Worm (Caenorhabditis elegans) whole organism, early embryonic: ENCODE results near the gene pptr-2.

Experiments used
- B0310.2 ChIP-seq: sonication (generic microtip); optimal IDR thresholded peaks from 2 replicates; lab custom pipeline; 2016; ENCODE audit warnings: mild to moderate bottlenecking, missing genetic modification characterization, missing compliant biosample characterization
- F13C5.2 ChIP-seq: sonication (generic microtip); optimal IDR thresholded peaks from 2 replicates; lab custom pipeline; 2017; ENCODE audit warnings: mild to moderate bottlenecking, missing genetic modification characterization, inconsistent platforms, missing compliant biosample characterization
- aly-1 ChIP-seq: sonication (generic microtip); optimal IDR thresholded peaks from 2 replicates; lab custom pipeline; 2016; ENCODE audit warnings: missing genetic modification characterization, missing compliant biosample characterization
- ama-1 ChIP-seq: fragments of 150-350 bp; optimal IDR thresholded peaks from 2 replicates; lab custom pipeline; 2014
- ceh-13 ChIP-seq: fragments of 200-800 bp; sonication (Bioruptor generic); optimal IDR thresholded peaks from 2 replicates; lab custom pipeline; 2018; ENCODE audit warnings: mild to moderate bottlenecking, missing genetic modification characterization, missing compliant biosample characterization
- ceh-36 ChIP-seq: sonication (generic microtip); optimal IDR thresholded peaks from 2 replicates; lab custom pipeline; 2016; ENCODE audit warnings: missing genetic modification characterization, inconsistent platforms, missing compliant biosample characterization
- ets-7 ChIP-seq: sonication (generic microtip); optimal IDR thresholded peaks from 2 replicates; lab custom pipeline; 2016; ENCODE audit warnings: missing genotype, missing genetic modification characterization, missing compliant biosample characterization
- flt-1 ChIP-seq: fragments of 200-800 bp; sonication (Bioruptor generic); IDR thresholded peaks from 2 replicates; pipeline ENCODE4 v1.3.6; 2022; ENCODE audit warnings: missing genetic modification characterization, missing compliant biosample characterization
- hmbx-1 ChIP-seq: sonication (generic microtip); optimal IDR thresholded peaks from 2 replicates; lab custom pipeline; 2016; ENCODE audit warnings: mild to moderate bottlenecking, missing genetic modification characterization, missing compliant biosample characterization
- hmg-4 ChIP-seq: fragments of 200-800 bp; sonication (Bioruptor generic); optimal IDR thresholded peaks from 2 replicates; lab custom pipeline; 2018; ENCODE audit warnings: mild to moderate bottlenecking, missing genetic modification characterization, missing compliant biosample characterization
- hnd-1 ChIP-seq: sonication (generic microtip); optimal IDR thresholded peaks from 2 replicates; lab custom pipeline; 2016; ENCODE audit warnings: missing genetic modification characterization, missing compliant biosample characterization
- pes-1 ChIP-seq: fragments of 200-800 bp; sonication (Bioruptor generic); IDR thresholded peaks from 2 replicates; pipeline ENCODE4 v1.3.6; 2022; ENCODE audit warnings: missing genetic modification reagents, missing genetic modification characterization, missing compliant biosample characterization
- scrt-1 ChIP-seq: fragments of 200-800 bp; sonication (Bioruptor generic); IDR thresholded peaks from 2 replicates; pipeline ENCODE4 v1.3.6; 2022; ENCODE audit warnings: missing genetic modification characterization, missing compliant biosample characterization
- sea-1 ChIP-seq: fragments of 200-800 bp; sonication (Bioruptor generic); conservative IDR thresholded peaks from 2 replicates; pipeline ENCODE4 v1.3.6; 2022; ENCODE audit warnings: missing genetic modification characterization, missing compliant biosample characterization
- tbx-11 ChIP-seq: fragments of 200-800 bp; sonication (Bioruptor generic); IDR thresholded peaks from 2 replicates; pipeline ENCODE4 v1.3.6; 2022; ENCODE audit warnings: missing genetic modification characterization, missing compliant biosample characterization
- tbx-37 ChIP-seq: fragments of 200-800 bp; sonication (Bioruptor generic); conservative IDR thresholded peaks from 2 replicates; pipeline ENCODE4 v1.3.6; 2022; ENCODE audit warnings: missing genetic modification reagents, missing genetic modification characterization, missing compliant biosample characterization
- tra-4 ChIP-seq: sonication (generic microtip); optimal IDR thresholded peaks from 2 replicates; lab custom pipeline; 2017; ENCODE audit warnings: missing genetic modification characterization, missing compliant biosample characterization

The pptr-2 gene

DNA sequence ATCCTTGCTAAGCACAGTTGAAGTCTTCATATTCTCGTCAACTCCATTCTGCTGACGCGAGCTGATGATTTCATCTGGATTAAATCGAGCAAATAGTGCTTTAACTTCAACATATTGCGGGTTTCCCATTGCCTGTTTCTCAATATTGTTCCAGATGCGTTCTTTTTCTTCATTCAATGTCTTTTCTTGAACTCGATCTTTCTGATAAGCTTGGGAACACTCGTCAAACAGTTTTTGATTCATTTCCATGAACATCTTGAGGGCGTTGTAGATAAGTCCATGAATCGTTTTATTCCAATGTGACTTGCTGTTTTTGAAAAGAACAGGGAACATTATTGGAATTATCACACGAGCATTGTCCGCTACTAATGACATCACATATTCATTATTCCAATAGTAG lies 7.0 kb downstream of the pptr-2 start:
- TF ChIP-seq hmg-4 (GFP tag; lab: Kevin White, UChicago) (no peak), pes-1 (GFP tag; lab: Robert Waterston, UW) (no peak), tra-4 (tag; lab: Kevin White, UChicago) (no peak), ceh-36 (tag; lab: Kevin White, UChicago) (no peak), flt-1 (GFP tag; lab: Robert Waterston, UW) (no peak), tbx-37 (GFP tag; lab: Robert Waterston, UW) (no peak), hmbx-1 (tag; lab: Kevin White, UChicago) (no peak), hnd-1 (no peak), B0310.2 (tag; lab: Kevin White, UChicago) (no peak), tbx-11 (GFP tag; lab: Robert Waterston, UW) (no peak), ceh-13 (GFP tag; lab: Kevin White, UChicago) (no peak), ets-7 (no peak), sea-1 (no peak), aly-1 (no peak), scrt-1 (GFP tag; lab: Robert Waterston, UW) (no peak), ama-1 (no peak), F13C5.2 (tag; lab: Kevin White, UChicago) (no peak)

DNA sequence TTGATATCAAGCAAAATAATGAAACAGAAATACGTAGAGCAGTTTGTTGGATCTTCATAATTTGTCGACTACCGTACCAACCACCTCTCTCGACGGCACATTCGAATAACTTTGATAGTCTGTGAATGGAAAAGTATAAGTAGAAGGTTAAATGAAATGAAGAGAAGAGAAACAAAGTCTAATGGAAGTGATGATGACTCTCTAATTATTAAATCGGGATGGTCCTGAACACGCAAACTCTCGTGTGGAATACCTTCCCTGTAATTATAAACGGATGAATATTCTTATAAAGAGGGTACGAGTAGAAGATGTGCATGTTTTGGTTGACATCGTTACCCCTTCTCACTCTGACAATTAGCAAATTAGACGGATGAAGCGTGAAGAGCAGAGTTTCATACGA lies 11.9 kb downstream of the pptr-2 start, which contains the start of the genes C13G3.12 and hot-6:
TSS of gene C13G3.12 (minus strand) at position 101 of the 400 bp plus-strand sequence.
TSS of gene hot-6 (minus strand) at position 121 of the 400 bp plus-strand sequence.
- TF ChIP-seq hnd-1: no peak

DNA sequence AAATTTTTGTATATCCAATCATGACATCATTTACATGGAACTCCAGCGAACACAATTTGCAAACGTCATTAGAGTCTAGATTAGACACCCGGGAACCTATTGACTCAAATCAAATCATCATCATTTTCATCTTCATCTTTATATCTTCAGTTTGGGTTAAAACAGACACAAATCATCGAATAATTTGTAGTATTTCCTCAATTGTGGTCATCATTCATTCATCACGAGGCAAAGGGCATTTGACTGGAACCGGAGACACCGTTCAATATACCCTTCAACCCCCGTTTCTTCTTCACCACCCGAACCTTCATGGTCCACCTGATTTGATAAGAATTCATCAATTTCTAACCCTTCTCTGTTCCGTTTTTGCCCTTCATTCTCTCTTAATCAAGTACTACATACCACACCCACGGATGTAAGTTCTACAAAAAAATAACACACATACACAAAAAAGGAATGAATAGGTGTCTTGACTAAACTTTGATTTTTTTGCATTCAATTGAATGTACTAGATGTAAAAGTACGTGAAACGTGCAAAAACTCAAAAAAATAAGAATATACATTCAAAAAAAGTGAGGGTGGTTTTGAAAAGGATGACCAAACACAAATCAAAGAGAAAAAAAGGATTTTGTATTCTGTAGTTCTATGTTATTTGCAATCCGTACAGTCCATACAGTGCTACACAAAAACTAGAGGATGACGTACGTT lies 17.7 kb downstream of the pptr-2 start:
- TF ChIP-seq hmbx-1 (tag; lab: Kevin White, UChicago): no peak
- no peak for TF ChIP-seq sea-1
- TF ChIP-seq aly-1: no peak
- TF ChIP-seq ama-1: no peak
- TF ChIP-seq tbx-37 (GFP tag; lab: Robert Waterston, UW): no peak
- TF ChIP-seq ceh-13 (GFP tag; lab: Kevin White, UChicago): no peak
- TF ChIP-seq tra-4 (tag; lab: Kevin White, UChicago): no peak
- no peak for TF ChIP-seq hnd-1
- TF ChIP-seq B0310.2 (tag; lab: Kevin White, UChicago): no peak
- TF ChIP-seq F13C5.2 (tag; lab: Kevin White, UChicago): no peak
- no peak for TF ChIP-seq flt-1 (GFP tag; lab: Robert Waterston, UW)
- TF ChIP-seq hmg-4 (GFP tag; lab: Kevin White, UChicago): no peak
- TF ChIP-seq scrt-1 (GFP tag; lab: Robert Waterston, UW): no peak
- no peak for TF ChIP-seq ets-7
- no peak for TF ChIP-seq tbx-11 (GFP tag; lab: Robert Waterston, UW)
- TF ChIP-seq pes-1 (GFP tag; lab: Robert Waterston, UW): no peak
- no peak for TF ChIP-seq ceh-36 (tag; lab: Kevin White, UChicago)

DNA sequence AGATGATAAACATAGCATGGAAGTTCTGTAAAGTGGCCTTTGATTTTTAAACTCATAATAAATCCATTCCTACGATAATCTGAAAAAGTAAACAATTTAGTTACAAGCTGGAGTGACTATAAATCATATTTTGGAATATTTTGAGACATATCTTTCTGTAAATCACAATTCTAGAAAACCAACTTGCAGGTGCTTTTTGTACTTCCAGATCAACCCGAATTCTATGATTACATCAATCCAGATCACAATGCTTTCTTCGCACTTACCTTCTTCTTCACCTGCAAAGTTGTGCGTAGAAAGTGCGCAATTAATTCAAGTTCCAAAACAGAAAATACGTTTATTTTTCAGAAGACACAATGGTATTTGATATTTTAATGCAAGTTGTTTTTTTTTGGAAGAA lies 20.0 kb downstream of the pptr-2 start:
- no peak for TF ChIP-seq F13C5.2 (tag; lab: Kevin White, UChicago)
- TF ChIP-seq hmbx-1 (tag; lab: Kevin White, UChicago): no peak
- no peak for TF ChIP-seq hmg-4 (GFP tag; lab: Kevin White, UChicago)
- no peak for TF ChIP-seq ceh-13 (GFP tag; lab: Kevin White, UChicago)
- TF ChIP-seq scrt-1 (GFP tag; lab: Robert Waterston, UW): no peak
- TF ChIP-seq hnd-1: no peak

DNA sequence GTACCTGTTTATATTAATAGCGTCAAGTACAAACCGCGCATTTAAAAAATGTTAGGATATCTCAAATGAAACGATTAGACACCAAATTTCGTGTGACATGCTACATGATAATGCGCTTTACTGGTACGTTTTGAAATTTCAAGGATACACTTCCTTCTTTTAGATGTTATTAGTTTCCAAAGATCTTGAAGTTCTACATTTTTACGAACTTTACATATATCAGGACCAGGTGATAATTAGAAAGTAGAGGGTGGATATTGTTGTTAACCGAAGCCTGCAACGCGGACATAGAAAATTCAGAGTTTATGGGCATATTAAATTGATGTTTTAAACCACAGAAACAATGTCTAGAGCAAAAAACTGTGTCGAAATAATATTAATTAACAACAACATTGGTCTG lies 21.6 kb downstream of the pptr-2 start:
- TF ChIP-seq hmbx-1 (tag; lab: Kevin White, UChicago) (no peak), ama-1 (no peak), scrt-1 (GFP tag; lab: Robert Waterston, UW) (no peak), ets-7 (no peak), ceh-36 (tag; lab: Kevin White, UChicago) (no peak), ceh-13 (GFP tag; lab: Kevin White, UChicago) (no peak), pes-1 (GFP tag; lab: Robert Waterston, UW) (no peak), sea-1 (no peak), tbx-37 (GFP tag; lab: Robert Waterston, UW) (no peak), B0310.2 (tag; lab: Kevin White, UChicago) (no peak), hmg-4 (GFP tag; lab: Kevin White, UChicago) (no peak), F13C5.2 (tag; lab: Kevin White, UChicago) (no peak), hnd-1 (no peak), tbx-11 (GFP tag; lab: Robert Waterston, UW) (no peak), flt-1 (GFP tag; lab: Robert Waterston, UW) (no peak), aly-1 (no peak)

DNA sequence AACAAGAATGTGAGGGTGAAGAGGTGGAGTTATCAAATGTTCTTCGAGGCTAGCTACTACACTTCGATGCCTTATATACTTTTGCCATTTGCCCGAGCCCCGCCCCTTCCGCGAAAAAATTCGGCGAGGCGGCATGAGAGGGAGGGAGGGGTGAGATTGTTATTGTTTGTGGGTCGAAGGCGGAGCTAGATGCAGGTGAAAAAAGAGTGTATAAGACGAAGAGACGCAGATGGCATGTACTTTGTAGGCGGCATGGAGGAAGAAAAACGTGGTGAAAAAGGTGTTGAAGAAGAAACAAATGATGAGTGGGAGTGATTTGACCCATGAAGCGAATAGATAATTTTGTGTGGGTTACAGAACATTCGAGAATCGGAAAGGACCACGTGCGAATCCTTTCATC lies 22.3 kb downstream of the pptr-2 start, which contains the start of gene C13G3.1:
TSS of gene C13G3.1 (minus strand) at position 47 of the 400 bp plus-strand sequence.
- TF ChIP-seq scrt-1 (GFP tag; lab: Robert Waterston, UW) (no peak), F13C5.2 (tag; lab: Kevin White, UChicago) (no peak), tra-4 (tag; lab: Kevin White, UChicago) (no peak), B0310.2 (tag; lab: Kevin White, UChicago) (no peak), flt-1 (GFP tag; lab: Robert Waterston, UW) (no peak), tbx-37 (GFP tag; lab: Robert Waterston, UW) (no peak), hmg-4 (GFP tag; lab: Kevin White, UChicago) (no peak), hmbx-1 (tag; lab: Kevin White, UChicago) (no peak), tbx-11 (GFP tag; lab: Robert Waterston, UW) (no peak), ceh-36 (tag; lab: Kevin White, UChicago) (no peak), pes-1 (GFP tag; lab: Robert Waterston, UW) (no peak), aly-1 (no peak), ceh-13 (GFP tag; lab: Kevin White, UChicago) (no peak), sea-1 (no peak)

DNA sequence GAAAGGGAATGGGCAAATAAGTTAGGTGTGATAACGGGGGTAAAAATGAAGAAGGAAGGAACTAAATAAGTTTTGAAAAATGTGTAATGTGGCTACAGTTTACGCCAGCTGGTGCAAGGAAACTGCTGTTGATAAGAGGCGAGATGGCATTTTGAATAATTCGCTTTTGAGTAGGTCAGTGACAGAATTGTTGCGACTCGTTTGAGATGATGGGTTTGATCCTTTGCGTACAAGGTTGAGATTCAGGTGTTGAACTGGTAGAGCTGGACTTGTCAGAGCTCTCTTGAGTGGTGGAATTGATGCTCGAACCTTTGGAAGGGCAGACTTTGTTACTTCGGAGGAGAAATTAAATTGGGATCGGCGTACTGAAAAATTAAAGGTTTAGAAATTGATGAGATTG lies 22.9 kb downstream of the pptr-2 start:
- TF ChIP-seq ets-7: no peak
- TF ChIP-seq ceh-36 (tag; lab: Kevin White, UChicago): no peak
- TF ChIP-seq tbx-37 (GFP tag; lab: Robert Waterston, UW): no peak
- TF ChIP-seq hnd-1: no peak
- TF ChIP-seq flt-1 (GFP tag; lab: Robert Waterston, UW): no peak
- no peak for TF ChIP-seq F13C5.2 (tag; lab: Kevin White, UChicago)
- TF ChIP-seq tbx-11 (GFP tag; lab: Robert Waterston, UW): no peak
- no peak for TF ChIP-seq hmbx-1 (tag; lab: Kevin White, UChicago)
- TF ChIP-seq ceh-13 (GFP tag; lab: Kevin White, UChicago): no peak
- no peak for TF ChIP-seq pes-1 (GFP tag; lab: Robert Waterston, UW)
- no peak for TF ChIP-seq aly-1
- no peak for TF ChIP-seq tra-4 (tag; lab: Kevin White, UChicago)
- no peak for TF ChIP-seq hmg-4 (GFP tag; lab: Kevin White, UChicago)
